Worm (Caenorhabditis elegans) whole organism, late embryonic: ENCODE results near the gene F11G11.13.
"Not testable (repeated sequence)": the region's sequence is repeated elsewhere in the genome, so short reads cannot be mapped to it uniquely, and the experiment has no call there.

Experiments used
- K09A11.1 ChIP-seq: sonication (generic microtip); optimal IDR thresholded peaks from 2 replicates; lab custom pipeline; 2017; ENCODE audit warnings: antibody characterized with exemption, mild to moderate bottlenecking, missing genetic modification characterization, missing compliant biosample characterization; ENCODE audit not compliant: insufficient read depth
- Y22D7AL.16 ChIP-seq: sonication (generic microtip); optimal IDR thresholded peaks from 2 replicates; lab custom pipeline; 2016; ENCODE audit warnings: missing genetic modification characterization, missing compliant biosample characterization
- ceh-14 ChIP-seq: sonication (generic microtip); optimal IDR thresholded peaks from 2 replicates; lab custom pipeline; 2016; ENCODE audit warnings: missing genotype, missing genetic modification characterization, missing compliant biosample characterization
- ceh-18 ChIP-seq: sonication (generic microtip); optimal IDR thresholded peaks from 2 replicates; lab custom pipeline; 2016; ENCODE audit warnings: missing genetic modification characterization, missing compliant biosample characterization
- ceh-19 ChIP-seq: fragments of 200-800 bp; sonication (Bioruptor generic); optimal IDR thresholded peaks from 2 replicates; lab custom pipeline; 2018; ENCODE audit warnings: mild to moderate bottlenecking, missing genetic modification characterization, missing compliant biosample characterization
- ceh-30 ChIP-seq: fragments of 150-350 bp; optimal IDR thresholded peaks from 2 replicates; lab custom pipeline; 2014; ENCODE audit warnings: missing biosample characterization, missing genetic modification characterization
- ceh-31 ChIP-seq: sonication (generic microtip); optimal IDR thresholded peaks from 2 replicates; lab custom pipeline; 2016; ENCODE audit warnings: missing genetic modification characterization, missing compliant biosample characterization
- ceh-45 ChIP-seq: fragments of 200-800 bp; sonication (Bioruptor generic); IDR thresholded peaks from 2 replicates; pipeline ENCODE4 v1.3.6; 2022; ENCODE audit warnings: missing genetic modification reagents, missing genetic modification characterization, missing compliant biosample characterization
- ceh-48 ChIP-seq: sonication (generic microtip); optimal IDR thresholded peaks from 2 replicates; lab custom pipeline; 2016; ENCODE audit warnings: missing genetic modification characterization, inconsistent platforms, missing compliant biosample characterization
- dve-1 ChIP-seq: sonication (generic microtip); optimal IDR thresholded peaks from 2 replicates; lab custom pipeline; 2017; ENCODE audit warnings: antibody characterized with exemption, mild to moderate bottlenecking, missing genetic modification characterization, missing compliant biosample characterization
- elt-2 ChIP-seq: sonication (generic microtip); optimal IDR thresholded peaks from 2 replicates; lab custom pipeline; 2016; ENCODE audit warnings: missing genetic modification reagents, missing genetic modification characterization, missing compliant biosample characterization
- fax-1 ChIP-seq: sonication (generic microtip); optimal IDR thresholded peaks from 2 replicates; lab custom pipeline; 2016; ENCODE audit warnings: missing genotype, missing genetic modification characterization, missing compliant biosample characterization
- fkh-10 ChIP-seq: fragments of 150-350 bp; optimal IDR thresholded peaks from 2 replicates; lab custom pipeline; 2014; ENCODE audit warnings: missing biosample characterization, missing genetic modification reagents, missing genetic modification characterization
- hlh-6 ChIP-seq: sonication (generic microtip); optimal IDR thresholded peaks from 2 replicates; lab custom pipeline; 2016; ENCODE audit warnings: missing genotype, missing genetic modification characterization, missing compliant biosample characterization
- hlh-8 ChIP-seq: sonication (generic microtip); optimal IDR thresholded peaks from 2 replicates; lab custom pipeline; 2016; ENCODE audit warnings: missing genotype, missing genetic modification characterization, missing compliant biosample characterization
- lin-11 ChIP-seq: fragments of 200-800 bp; sonication (Bioruptor generic); optimal IDR thresholded peaks from 2 replicates; lab custom pipeline; 2018; ENCODE audit warnings: mild to moderate bottlenecking, missing genetic modification characterization, missing compliant biosample characterization
- mec-3 ChIP-seq: sonication (generic microtip); optimal IDR thresholded peaks from 2 replicates; lab custom pipeline; 2016; ENCODE audit warnings: borderline replicate concordance, missing genetic modification characterization, missing compliant biosample characterization
- nfya-1 ChIP-seq: sonication (generic microtip); optimal IDR thresholded peaks from 2 replicates; lab custom pipeline; 2017; ENCODE audit warnings: missing genetic modification characterization, mild to moderate bottlenecking, missing compliant biosample characterization, antibody characterized with exemption, moderate library complexity
- nhr-11 ChIP-seq: fragments of 150-350 bp; optimal IDR thresholded peaks from 2 replicates; lab custom pipeline; 2014; ENCODE audit warnings: missing biosample characterization, missing genetic modification characterization
- nhr-232 ChIP-seq: sonication (generic microtip); optimal IDR thresholded peaks from 2 replicates; lab custom pipeline; 2016; ENCODE audit warnings: missing genetic modification characterization, missing compliant biosample characterization
- npax-4 ChIP-seq: sonication (generic microtip); optimal IDR thresholded peaks from 2 replicates; lab custom pipeline; 2016; ENCODE audit warnings: missing genetic modification characterization, missing compliant biosample characterization
- pag-3 ChIP-seq: sonication (generic microtip); optimal IDR thresholded peaks from 2 replicates; lab custom pipeline; 2016; ENCODE audit warnings: missing compliant biosample characterization, missing genetic modification characterization, borderline replicate concordance
- pha-2 ChIP-seq: sonication (generic microtip); optimal IDR thresholded peaks from 2 replicates; lab custom pipeline; 2017; ENCODE audit warnings: mild to moderate bottlenecking, missing genetic modification characterization, missing compliant biosample characterization
- pros-1 ChIP-seq: fragments of 150-350 bp; optimal IDR thresholded peaks from 2 replicates; lab custom pipeline; 2014; ENCODE audit warnings: missing biosample characterization, missing genetic modification reagents, missing genetic modification characterization
- ref-2 ChIP-seq: sonication (generic microtip); optimal IDR thresholded peaks from 2 replicates; lab custom pipeline; 2016; ENCODE audit warnings: missing genetic modification characterization, missing compliant biosample characterization
- sox-2 ChIP-seq: fragments of 200-800 bp; sonication (Bioruptor generic); IDR thresholded peaks from 2 replicates; pipeline ENCODE4 v1.3.6; 2022; ENCODE audit warnings: missing genetic modification reagents, missing genetic modification characterization, missing compliant biosample characterization
- sox-4 ChIP-seq: sonication (generic microtip); optimal IDR thresholded peaks from 2 replicates; lab custom pipeline; 2017; ENCODE audit warnings: mild to moderate bottlenecking, missing genetic modification characterization, inconsistent platforms, missing compliant biosample characterization
- tbx-2 ChIP-seq: sonication (generic microtip); optimal IDR thresholded peaks from 2 replicates; lab custom pipeline; 2016; ENCODE audit warnings: missing genetic modification characterization, missing compliant biosample characterization
- ttx-3 ChIP-seq: sonication (generic microtip); optimal IDR thresholded peaks from 2 replicates; lab custom pipeline; 2016; ENCODE audit warnings: missing genetic modification reagents, missing genetic modification characterization, missing compliant biosample characterization
- unc-3 ChIP-seq, 2 experiments: fragments of 200-800 bp in 1 of 2; sonication (Bioruptor generic) in 1 of 2; sonication (generic microtip) in 1 of 2; conservative IDR thresholded peaks in 1 of 2; optimal IDR thresholded peaks in 1 of 2; 2 replicates each; pipeline versions ENCODE4 v1.3.6 to Lab custom; 2016 to 2022; ENCODE audit warnings: missing compliant biosample characterization in 2 of 2, missing genetic modification characterization in 2 of 2, missing genetic modification reagents in 1 of 2
- unc-42 ChIP-seq: sonication (generic microtip); optimal IDR thresholded peaks from 2 replicates; lab custom pipeline; 2016; ENCODE audit warnings: missing genotype, missing genetic modification characterization, missing compliant biosample characterization
- unc-55 ChIP-seq: sonication (generic microtip); optimal IDR thresholded peaks from 2 replicates; lab custom pipeline; 2017; ENCODE audit warnings: missing biosample characterization, missing genetic modification reagents, missing genetic modification characterization
- zip-5 ChIP-seq: sonication (generic microtip); optimal IDR thresholded peaks from 2 replicates; lab custom pipeline; 2016; ENCODE audit warnings: missing genetic modification characterization, missing compliant biosample characterization
- ztf-16 ChIP-seq: sonication (generic microtip); optimal IDR thresholded peaks from 2 replicates; lab custom pipeline; 2017; ENCODE audit warnings: missing genetic modification characterization, missing compliant biosample characterization

The F11G11.13 gene

ce11 chrII:4904277-4904676, 28.3 kb upstream of the F11G11.13 start (continued):
- TF ChIP-seq nfya-1 (peak; percentile 87), ceh-19 (GFP tag; lab: Kevin White, UChicago) (no peak), unc-42 (tag; lab: Kevin White, UChicago) (peak; percentile 86), sox-2 (no peak), unc-55 (GFP tag; lab: Kevin White, UChicago) (peak; percentile 98), npax-4 (tag; lab: Kevin White, UChicago) (no peak), zip-5 (no peak), unc-3 (GFP tag; conservative IDR thresholded peaks at IDR 0.05; lab: Robert Waterston, UW) (no peak), unc-3 (tag; optimal IDR thresholded peaks at IDR 0.05; lab: Kevin White, UChicago) (no peak)

- not testable (repeated sequence) for TF ChIP-seq ttx-3 (tag; lab: Kevin White, UChicago); pros-1; ceh-18 (tag; lab: Kevin White, UChicago)
Observed at ce11 chrII:4903696-4904095, 27.7 kb upstream of the F11G11.13 start, which contains the start of gene sgt-1. Gene sgt-1, minus strand, starts transcription at chrII:4903796.

DNA sequence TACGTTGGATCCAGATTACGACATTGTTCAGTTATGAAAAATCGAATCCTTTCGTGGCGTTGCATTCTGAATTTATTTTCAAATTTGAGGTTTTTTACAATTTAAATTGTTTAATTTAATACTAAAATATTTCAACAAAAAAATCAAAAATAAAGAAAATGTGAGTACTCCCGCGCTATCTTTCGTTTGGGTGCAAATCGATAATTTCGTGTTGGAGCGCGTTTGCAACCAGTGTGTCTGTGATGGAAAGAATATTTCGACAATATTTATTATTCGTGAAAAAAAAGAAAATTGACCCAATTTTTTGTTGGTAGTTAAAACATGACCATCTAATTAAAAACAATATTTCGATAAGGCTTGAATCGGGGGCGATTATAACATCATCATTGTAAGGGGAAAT, 26.1 kb upstream of the F11G11.13 start, which contains the start of gene R05F9.9:
Gene R05F9.9 (minus strand): TSS at position 66 of the 400 bp plus-strand sequence.
- TF ChIP-seq sox-2, result no peak
- no peak for TF ChIP-seq dve-1 (tag; lab: Kevin White, UChicago)
- TF ChIP-seq ceh-30, result no peak
- TF ChIP-seq ceh-14 (tag; lab: Kevin White, UChicago), result no peak
- peak; percentile 79 for TF ChIP-seq ceh-48
- TF ChIP-seq pag-3, result no peak
- no peak for TF ChIP-seq mec-3
- peak; percentile 35 for TF ChIP-seq elt-2 (tag; lab: Kevin White, UChicago)
- no peak for TF ChIP-seq K09A11.1 (tag; lab: Kevin White, UChicago)
- no peak for TF ChIP-seq lin-11
- no peak for TF ChIP-seq ref-2
- TF ChIP-seq, all 69 proteins: peak for 2

ce11 chrII:4898529-4898928, 22.6 kb upstream of the F11G11.13 start, which contains the start of gene msp-32:
Gene msp-32, plus strand, starts transcription at chrII:4898829.
- not testable (repeated sequence) for TF ChIP-seq pag-3; ceh-19 (GFP tag; lab: Kevin White, UChicago); ztf-16
- TF ChIP-seq, all 69 proteins: peak for 0; not testable (repeated sequence) for 69

DNA sequence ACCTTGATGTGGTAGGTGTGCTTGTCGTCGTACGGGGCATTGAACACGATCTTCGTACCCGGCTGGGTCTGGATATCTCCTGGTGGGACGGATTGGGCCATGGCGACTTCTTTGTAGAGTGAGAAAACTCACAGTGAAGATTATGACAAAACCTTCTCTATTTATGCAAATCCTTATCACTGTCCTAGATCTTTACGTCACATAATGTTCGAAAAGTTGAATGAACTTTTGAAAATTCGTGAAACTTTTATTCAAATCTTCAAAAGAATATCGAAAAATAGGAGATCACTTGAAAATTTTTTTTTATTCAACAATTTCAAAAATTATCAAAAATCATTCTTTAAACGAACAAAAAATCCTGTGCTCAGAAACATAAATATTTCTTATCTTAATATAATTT, 16.6 kb upstream of the F11G11.13 start, which contains the start of gene msp-33:
Gene msp-33 (minus strand): TSS at position 101 of the 400 bp plus-strand sequence.
- TF ChIP-seq hlh-6 (tag; lab: Kevin White, UChicago) (no peak), nhr-232 (no peak), nhr-11 (tag; lab: Kevin White, UChicago) (no peak), ceh-48 (no peak), ceh-45 (no peak)

DNA sequence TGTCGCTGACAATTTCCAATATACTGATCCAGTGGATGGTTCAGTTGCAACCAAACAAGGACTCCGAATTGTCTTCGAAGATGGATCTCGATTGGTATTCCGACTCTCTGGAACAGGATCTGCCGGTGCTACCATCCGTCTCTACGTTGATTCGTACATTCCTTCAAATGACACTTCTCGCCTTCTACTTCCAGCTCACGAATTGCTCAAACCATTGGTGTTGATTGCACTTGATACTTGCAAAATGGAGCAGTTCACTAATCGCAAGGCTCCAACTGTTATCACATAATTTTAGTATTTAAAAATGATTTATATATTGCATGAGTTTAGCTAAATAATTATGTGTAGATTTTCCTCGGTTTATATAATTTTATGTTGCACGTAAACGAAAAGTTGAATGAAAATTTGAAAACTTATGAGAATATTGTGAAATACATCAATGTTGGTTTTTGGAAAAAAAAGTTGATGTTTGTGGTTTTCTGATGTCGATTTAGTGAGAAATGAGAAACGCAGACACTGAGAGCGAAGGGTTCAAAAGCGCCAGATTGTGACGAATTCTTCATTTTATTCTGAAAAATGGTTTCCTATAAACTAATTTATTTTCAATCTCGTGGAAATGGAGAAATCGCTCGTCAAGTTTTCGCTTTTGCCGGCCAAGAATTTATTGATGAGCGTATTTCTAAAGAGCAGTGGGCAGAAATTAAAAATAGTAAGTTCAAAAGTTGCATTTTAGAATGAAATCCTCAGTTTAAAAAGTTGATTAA, 15.2 kb upstream of the F11G11.13 start, which contains the start of gene gst-9:
Gene gst-9 (plus strand): TSS at position 574 of the 764 bp plus-strand sequence.
- TF ChIP-seq ceh-18 (tag; lab: Kevin White, UChicago) (no peak), Y22D7AL.16 (no peak), pha-2 (tag; lab: Kevin White, UChicago) (no peak), unc-42 (tag; lab: Kevin White, UChicago) (no peak), K09A11.1 (tag; lab: Kevin White, UChicago) (no peak), sox-4 (tag; lab: Kevin White, UChicago) (no peak), nhr-232 (no peak), sox-2 (no peak), fkh-10 (no peak), unc-3 (GFP tag; conservative IDR thresholded peaks at IDR 0.05; lab: Robert Waterston, UW) (no peak), unc-3 (tag; optimal IDR thresholded peaks at IDR 0.05; lab: Kevin White, UChicago) (no peak), npax-4 (tag; lab: Kevin White, UChicago) (no peak), fax-1 (no peak), hlh-8 (no peak), ceh-31 (tag; lab: Kevin White, UChicago) (no peak), ceh-19 (GFP tag; lab: Kevin White, UChicago) (no peak), tbx-2 (no peak)
